Fruit fly (Drosophila melanogaster) whole organism, prepupa: ENCODE results near the gene CG14411.

ENCODE experiments used
- CG10631 ChIP-seq: fragments of 200-800 bp; sonication (Bioruptor generic); optimal IDR thresholded peaks from 2 replicates; lab custom pipeline; 2016; ENCODE audit warnings: missing biosample characterization, missing genetic modification characterization
- CG6792 ChIP-seq: fragments of 200-800 bp; sonication (Bioruptor generic); optimal IDR thresholded peaks from 3 replicates; lab custom pipeline; 2016; ENCODE audit warnings: missing biosample characterization, missing genetic modification characterization
- OdsH ChIP-seq: fragments of 200-800 bp; sonication (Bioruptor generic); optimal IDR thresholded peaks from 3 replicates; lab custom pipeline; 2016; ENCODE audit warnings: missing biosample characterization, missing genetic modification characterization
- Smox ChIP-seq: fragments of 200-800 bp; sonication (Bioruptor generic); optimal IDR thresholded peaks from 3 replicates; lab custom pipeline; 2016; ENCODE audit warnings: missing biosample characterization, missing genetic modification characterization
- Sox102F ChIP-seq: fragments of 200-800 bp; sonication (Bioruptor generic); optimal IDR thresholded peaks from 2 replicates; lab custom pipeline; 2016; ENCODE audit warnings: missing biosample characterization, mild to moderate bottlenecking, missing genetic modification characterization
- achi ChIP-seq: fragments of 200-800 bp; sonication (Bioruptor generic); optimal IDR thresholded peaks from 3 replicates; lab custom pipeline; 2016; ENCODE audit warnings: missing biosample characterization, missing genetic modification characterization
- net ChIP-seq: fragments of 200-800 bp; sonication (Bioruptor generic); optimal IDR thresholded peaks from 3 replicates; lab custom pipeline; 2016; ENCODE audit warnings: missing biosample characterization, missing genetic modification characterization
- pdm3 ChIP-seq: fragments of 200-800 bp; sonication (Bioruptor generic); optimal IDR thresholded peaks from 3 replicates; lab custom pipeline; 2016; ENCODE audit warnings: missing biosample characterization, missing genetic modification characterization
- spab ChIP-seq: fragments of 200-800 bp; sonication (Bioruptor generic); optimal IDR thresholded peaks from 2 replicates; lab custom pipeline; 2017; ENCODE audit warnings: missing biosample characterization, mild to moderate bottlenecking, missing genetic modification characterization, missing genetic modification reagents
- svp ChIP-seq: fragments of 200-800 bp; sonication (Bioruptor generic); peaks from one replicate; lab custom pipeline; 2016; ENCODE audit warnings: missing biosample characterization, missing genetic modification characterization

DNA sequence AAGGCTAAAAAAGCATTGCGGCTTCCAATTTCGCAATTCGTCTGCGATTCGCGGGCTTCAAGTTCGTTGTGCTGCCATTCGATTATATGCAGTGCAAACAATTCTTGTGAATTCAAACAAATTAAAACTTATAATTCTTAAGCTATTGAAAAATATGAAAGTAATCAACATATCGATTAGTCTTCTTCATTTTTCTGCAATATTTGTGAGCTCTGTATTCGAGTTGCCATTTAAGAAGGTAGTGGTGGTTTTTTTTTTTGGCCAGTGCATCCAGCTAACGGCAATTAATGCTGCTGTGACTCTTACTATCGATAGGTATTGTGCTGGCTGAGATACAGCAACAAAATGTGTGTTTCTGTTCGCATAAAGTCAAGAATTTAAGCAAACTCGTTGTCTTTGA, 25.4 kb downstream of the CG14411 start:
- TF ChIP-seq net (GFP tag; lab: Kevin White, UChicago) (no peak), CG6792 (GFP tag; lab: Kevin White, UChicago) (no peak), CG10631 (GFP tag; lab: Kevin White, UChicago) (no peak), achi (GFP tag; lab: Kevin White, UChicago) (no peak), spab (GFP tag; lab: Kevin White, UChicago) (no peak), Sox102F (GFP tag; lab: Kevin White, UChicago) (peak; percentile 6), OdsH (GFP tag; lab: Kevin White, UChicago) (peak; percentile 18), svp (GFP tag; lab: Kevin White, UChicago) (no peak), pdm3 (GFP tag; lab: Kevin White, UChicago) (no peak), Smox (GFP tag; lab: Kevin White, UChicago) (no peak)
